Worm (Caenorhabditis elegans) whole organism, young adult: ENCODE data around the gene dhs-17.

Source experiments
- C17E4.6 ChIP-seq: fragments of 200-800 bp; sonication (Bioruptor generic); IDR thresholded peaks from 2 replicates; pipeline ENCODE4 v1.3.6; 2022; ENCODE audit warnings: missing genetic modification reagents, missing genetic modification characterization, missing compliant biosample characterization
- D2030.7 ChIP-seq: fragments of 200-800 bp; sonication (Bioruptor generic); IDR thresholded peaks from 2 replicates; pipeline ENCODE4 v1.3.6; 2022; ENCODE audit warnings: missing genetic modification reagents, missing genetic modification characterization, missing compliant biosample characterization
- F22D6.2 ChIP-seq: sonication (generic microtip); optimal IDR thresholded peaks from 2 replicates; lab custom pipeline; 2016; ENCODE audit warnings: mild to moderate bottlenecking, missing genetic modification characterization, missing compliant biosample characterization
- F52B5.7 ChIP-seq: sonication (generic microtip); optimal IDR thresholded peaks from 2 replicates; lab custom pipeline; 2016; ENCODE audit warnings: mild to moderate bottlenecking, missing genetic modification characterization, missing compliant biosample characterization
- F55B11.4 ChIP-seq: sonication (generic microtip); optimal IDR thresholded peaks from 2 replicates; lab custom pipeline; 2016; ENCODE audit warnings: missing compliant biosample characterization, missing genetic modification characterization, borderline replicate concordance; ENCODE audit not compliant: insufficient read depth
- F57C9.4 ChIP-seq: sonication (generic microtip); optimal IDR thresholded peaks from 2 replicates; lab custom pipeline; 2017; ENCODE audit warnings: mild to moderate bottlenecking, missing genetic modification characterization, missing compliant biosample characterization
- K11D2.4 ChIP-seq: fragments of 200-800 bp; sonication (Bioruptor generic); IDR thresholded peaks from 2 replicates; pipeline ENCODE4 v1.3.6; 2022; ENCODE audit warnings: missing genetic modification reagents, missing genetic modification characterization, missing compliant biosample characterization
- T26A5.8 ChIP-seq: sonication (generic microtip); optimal IDR thresholded peaks from 2 replicates; lab custom pipeline; 2016; ENCODE audit warnings: missing genetic modification characterization, missing compliant biosample characterization
- Y53F4B.3 ChIP-seq: fragments of 200-800 bp; sonication (Bioruptor generic); IDR thresholded peaks from 2 replicates; pipeline ENCODE4 v1.3.6; 2022; ENCODE audit warnings: missing genetic modification reagents, missing genetic modification characterization, missing compliant biosample characterization
- Y56A3A.18 ChIP-seq: fragments of 200-800 bp; sonication (Bioruptor generic); IDR thresholded peaks from 2 replicates; pipeline ENCODE4 v1.3.6; 2022; ENCODE audit warnings: missing genetic modification reagents, missing genetic modification characterization, missing compliant biosample characterization
- Y67H2A.10 ChIP-seq: fragments of 200-800 bp; sonication (Bioruptor generic); conservative IDR thresholded peaks from 2 replicates; pipeline ENCODE4 v1.3.6; 2022; ENCODE audit warnings: missing genetic modification reagents, missing genetic modification characterization, missing compliant biosample characterization
- ZK185.1 ChIP-seq: sonication (generic microtip); optimal IDR thresholded peaks from 2 replicates; lab custom pipeline; 2016; ENCODE audit warnings: mild to moderate bottlenecking, missing genetic modification characterization, missing compliant biosample characterization; ENCODE audit not compliant: poor library complexity, severe bottlenecking
- athp-1 ChIP-seq: sonication (generic microtip); optimal IDR thresholded peaks from 2 replicates; lab custom pipeline; 2017; ENCODE audit warnings: mild to moderate bottlenecking, missing genetic modification characterization, missing compliant biosample characterization
- attf-5 ChIP-seq: fragments of 200-800 bp; sonication (Bioruptor generic); optimal IDR thresholded peaks from 2 replicates; lab custom pipeline; 2018; ENCODE audit warnings: mild to moderate bottlenecking, missing genetic modification characterization, missing compliant biosample characterization
- bed-1 ChIP-seq: fragments of 200-800 bp; sonication (Bioruptor generic); IDR thresholded peaks from 2 replicates; pipeline ENCODE4 v1.3.6; 2022; ENCODE audit warnings: missing genetic modification reagents, missing genetic modification characterization, missing compliant biosample characterization
- ccch-3 ChIP-seq: fragments of 200-800 bp; sonication (Bioruptor generic); optimal IDR thresholded peaks from 2 replicates; lab custom pipeline; 2018; ENCODE audit warnings: mild to moderate bottlenecking, missing genetic modification characterization, missing compliant biosample characterization
- ceh-100 ChIP-seq: fragments of 200-800 bp; sonication (Bioruptor generic); IDR thresholded peaks from 2 replicates; pipeline ENCODE4 v1.3.6; 2022; ENCODE audit warnings: missing genetic modification reagents, missing genetic modification characterization, missing compliant biosample characterization
- ceh-40 ChIP-seq: fragments of 200-800 bp; sonication (Bioruptor generic); IDR thresholded peaks from 2 replicates; pipeline ENCODE4 v1.3.6; 2022; ENCODE audit warnings: missing genetic modification characterization, missing compliant biosample characterization
- ceh-58 ChIP-seq: fragments of 200-800 bp; sonication (Bioruptor generic); IDR thresholded peaks from 2 replicates; pipeline ENCODE4 v1.3.6; 2022; ENCODE audit warnings: missing genetic modification characterization, missing compliant biosample characterization
- dpff-1 ChIP-seq: sonication (generic microtip); optimal IDR thresholded peaks from 2 replicates; lab custom pipeline; 2017; ENCODE audit warnings: mild to moderate bottlenecking, missing genetic modification characterization, missing compliant biosample characterization
- ekl-4 ChIP-seq: fragments of 200-800 bp; sonication (Bioruptor generic); IDR thresholded peaks from 2 replicates; pipeline ENCODE4 v1.3.6; 2022; ENCODE audit warnings: missing genetic modification reagents, missing genetic modification characterization, missing compliant biosample characterization
- ets-4 ChIP-seq: fragments of 200-800 bp; sonication (Bioruptor generic); optimal IDR thresholded peaks from 2 replicates; lab custom pipeline; 2018; ENCODE audit warnings: mild to moderate bottlenecking, missing genetic modification characterization, missing compliant biosample characterization
- gei-17 ChIP-seq: fragments of 200-800 bp; sonication (Bioruptor generic); optimal IDR thresholded peaks from 2 replicates; lab custom pipeline; 2018; ENCODE audit warnings: mild to moderate bottlenecking, missing genetic modification characterization, missing compliant biosample characterization
- him-1 ChIP-seq: sonication (generic microtip); optimal IDR thresholded peaks from 2 replicates; lab custom pipeline; 2016; ENCODE audit warnings: missing genotype, missing genetic modification reagents, missing genetic modification characterization, missing compliant biosample characterization
- hlh-26 ChIP-seq: fragments of 200-800 bp; sonication (Bioruptor generic); conservative IDR thresholded peaks from 2 replicates; pipeline ENCODE4 v1.3.6; 2022; ENCODE audit warnings: missing genetic modification reagents, missing genetic modification characterization, missing compliant biosample characterization
- hmg-20 ChIP-seq: fragments of 200-800 bp; sonication (Bioruptor generic); IDR thresholded peaks from 2 replicates; pipeline ENCODE4 v1.3.6; 2022; ENCODE audit warnings: missing genetic modification reagents, missing genetic modification characterization, missing compliant biosample characterization
- lin-35 ChIP-seq, 3 experiments: fragments of 150-350 bp in 2 of 3; sonication (generic microtip) in 1 of 3; optimal IDR thresholded peaks; 2 replicates each; lab custom pipeline; 2014 to 2018; ENCODE audit warnings: missing biosample characterization in 3 of 3, missing genetic modification characterization in 3 of 3, missing genetic modification reagents in 3 of 3
- lin-54 ChIP-seq: fragments of 200-800 bp; sonication (Bioruptor generic); optimal IDR thresholded peaks from 2 replicates; lab custom pipeline; 2018; ENCODE audit warnings: mild to moderate bottlenecking, missing genetic modification characterization, missing compliant biosample characterization
- lsl-1 ChIP-seq: fragments of 200-800 bp; sonication (Bioruptor generic); optimal IDR thresholded peaks from 2 replicates; lab custom pipeline; 2018; ENCODE audit warnings: mild to moderate bottlenecking, missing genetic modification characterization, moderate library complexity, missing compliant biosample characterization
- madf-3 ChIP-seq: fragments of 200-800 bp; sonication (Bioruptor generic); IDR thresholded peaks from 2 replicates; pipeline ENCODE4 v1.3.6; 2022; ENCODE audit warnings: missing genetic modification reagents, missing genetic modification characterization, missing compliant biosample characterization
- mcd-1 ChIP-seq: fragments of 200-800 bp; sonication (Bioruptor generic); IDR thresholded peaks from 2 replicates; pipeline ENCODE4 v1.3.6; 2022; ENCODE audit warnings: missing genetic modification reagents, missing genetic modification characterization, missing compliant biosample characterization
- mes-4 ChIP-seq: sonication (generic microtip); optimal IDR thresholded peaks from 2 replicates; lab custom pipeline; 2016; ENCODE audit warnings: missing genotype, missing genetic modification characterization, missing compliant biosample characterization
- mxl-1 ChIP-seq: sonication (generic microtip); optimal IDR thresholded peaks from 2 replicates; lab custom pipeline; 2016; ENCODE audit warnings: missing genetic modification characterization, missing compliant biosample characterization
- nfya-1 ChIP-seq: sonication (generic microtip); optimal IDR thresholded peaks from 2 replicates; lab custom pipeline; 2017; ENCODE audit warnings: antibody characterized with exemption, missing compliant biosample characterization, missing genetic modification characterization, borderline replicate concordance; ENCODE audit not compliant: insufficient read depth
- nhr-120 ChIP-seq: fragments of 200-800 bp; sonication (Bioruptor generic); IDR thresholded peaks from 2 replicates; pipeline ENCODE4 v1.3.6; 2022; ENCODE audit warnings: missing genetic modification characterization, missing compliant biosample characterization
- nhr-27 ChIP-seq: fragments of 200-800 bp; sonication (Bioruptor generic); optimal IDR thresholded peaks from 2 replicates; lab custom pipeline; 2018; ENCODE audit warnings: mild to moderate bottlenecking, missing genetic modification characterization, moderate library complexity, missing compliant biosample characterization
- pha-4 ChIP-seq: fragments of 150-350 bp; sonication (generic microtip); optimal IDR thresholded peaks from 2 replicates; lab custom pipeline; 2014; ENCODE audit warnings: missing biosample characterization, missing genetic modification reagents, missing genetic modification characterization
- rcor-1 ChIP-seq: fragments of 200-800 bp; sonication (Bioruptor generic); IDR thresholded peaks from 2 replicates; pipeline ENCODE4 v1.3.6; 2022; ENCODE audit warnings: missing genetic modification reagents, missing genetic modification characterization, missing compliant biosample characterization
- repo-1 ChIP-seq: sonication (generic microtip); optimal IDR thresholded peaks from 2 replicates; lab custom pipeline; 2017; ENCODE audit warnings: mild to moderate bottlenecking, missing genetic modification characterization, missing compliant biosample characterization
- rpc-1 ChIP-seq, 2 experiments: fragments of 150-350 bp in 1 of 2; sonication (generic microtip) in 1 of 2; optimal IDR thresholded peaks; 2 replicates each; lab custom pipeline; 2014 to 2018; ENCODE audit warnings: missing biosample characterization in 1 of 2, missing genetic modification characterization in 1 of 2, missing genetic modification reagents in 1 of 2, missing genotype in 1 of 2
- snpc-1.3 ChIP-seq: sonication (generic microtip); optimal IDR thresholded peaks from 2 replicates; lab custom pipeline; 2017; ENCODE audit warnings: missing genetic modification characterization, mild to moderate bottlenecking, missing compliant biosample characterization, antibody characterized with exemption, moderate library complexity, missing genotype, missing genetic modification reagents; ENCODE audit not compliant: insufficient read depth
- snpc-3.4 ChIP-seq: sonication (generic microtip); optimal IDR thresholded peaks from 2 replicates; lab custom pipeline; 2017; ENCODE audit warnings: missing genetic modification characterization, mild to moderate bottlenecking, missing compliant biosample characterization, antibody characterized with exemption, moderate library complexity, missing genotype, missing genetic modification reagents
- tbp1 ChIP-seq: fragments of 200-800 bp; sonication (Bioruptor generic); optimal IDR thresholded peaks from 2 replicates; lab custom pipeline; 2018; ENCODE audit warnings: mild to moderate bottlenecking, missing genetic modification characterization, missing compliant biosample characterization
- tlf-1 ChIP-seq: fragments of 200-800 bp; sonication (Bioruptor generic); optimal IDR thresholded peaks from 2 replicates; lab custom pipeline; 2018; ENCODE audit warnings: mild to moderate bottlenecking, missing genetic modification characterization, missing compliant biosample characterization
- unc-130 ChIP-seq: sonication (generic microtip); optimal IDR thresholded peaks from 2 replicates; lab custom pipeline; 2016; ENCODE audit warnings: missing genetic modification reagents, missing genetic modification characterization, missing compliant biosample characterization
- zfh-2 ChIP-seq: fragments of 200-800 bp; sonication (Bioruptor generic); conservative IDR thresholded peaks from 2 replicates; pipeline ENCODE4 v1.3.6; 2022; ENCODE audit warnings: missing genetic modification reagents, missing genetic modification characterization, missing compliant biosample characterization
- ztf-22 ChIP-seq: fragments of 200-800 bp; sonication (Bioruptor generic); optimal IDR thresholded peaks from 2 replicates; lab custom pipeline; 2018; ENCODE audit warnings: mild to moderate bottlenecking, missing genetic modification characterization, moderate library complexity, missing compliant biosample characterization
- ztf-26 ChIP-seq: sonication (generic microtip); optimal IDR thresholded peaks from 2 replicates; lab custom pipeline; 2017; ENCODE audit warnings: missing genetic modification characterization, missing compliant biosample characterization
- ztf-28 ChIP-seq: fragments of 200-800 bp; sonication (Bioruptor generic); IDR thresholded peaks from 2 replicates; pipeline ENCODE4 v1.3.6; 2022; ENCODE audit warnings: missing genetic modification reagents, missing genetic modification characterization, missing compliant biosample characterization

The dhs-17 gene

DNA sequence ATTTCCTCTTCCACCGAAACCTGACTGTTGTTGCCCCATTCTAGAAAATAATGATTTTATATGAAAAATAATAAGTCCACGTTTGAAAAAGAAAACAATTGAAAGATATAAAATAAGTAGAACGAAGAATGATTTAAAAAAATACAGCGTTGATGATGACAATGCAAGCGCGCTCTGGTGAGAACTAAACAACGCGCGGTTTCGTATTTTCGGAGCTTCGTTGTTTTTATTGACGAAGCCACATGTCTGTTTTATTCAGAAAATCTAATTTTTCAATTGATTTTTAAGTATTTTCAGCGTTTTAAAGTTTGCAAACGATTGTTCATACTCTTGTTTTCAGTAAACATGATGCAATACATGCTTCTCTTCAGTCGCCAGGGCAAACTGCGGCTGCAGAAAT lies 17.0 kb downstream of the dhs-17 start, which contains the start of the genes rpt-2 and aps-1 (continued):
- TF ChIP-seq mcd-1 (GFP tag; lab: Robert Waterston, UW) (peak; percentile 95), ccch-3 (GFP tag; lab: Kevin White, UChicago) (no peak), rcor-1 (GFP tag; lab: Robert Waterston, UW) (no peak), mxl-1 (tag; lab: Kevin White, UChicago) (no peak), lsl-1 (GFP tag; lab: Kevin White, UChicago) (peak; percentile 15), Y56A3A.18 (GFP tag; lab: Robert Waterston, UW) (no peak), ekl-4 (GFP tag; lab: Robert Waterston, UW) (no peak), snpc-3.4 (peak; percentile 45), hlh-26 (GFP tag; lab: Robert Waterston, UW) (no peak), repo-1 (no peak), Y53F4B.3 (no peak), ceh-58 (GFP tag; lab: Robert Waterston, UW) (no peak), T26A5.8 (tag; lab: Kevin White, UChicago) (no peak), rpc-1 (optimal IDR thresholded peaks at IDR 0.05; lab: Kevin White, UChicago) (no peak), rpc-1 (tag; optimal IDR thresholded peaks at IDR 0.05; lab: Kevin White, UChicago) (no peak), mes-4 (tag; lab: Kevin White, UChicago) (no peak), pha-4 (no peak), ZK185.1 (tag; lab: Kevin White, UChicago) (peak; percentile 38), hmg-20 (GFP tag; lab: Robert Waterston, UW) (no peak), C17E4.6 (no peak), K11D2.4 (GFP tag; lab: Robert Waterston, UW) (no peak), tbp1 (peak; percentile 5), ets-4 (GFP tag; lab: Kevin White, UChicago) (no peak), ztf-22 (no peak), ztf-28 (GFP tag; lab: Robert Waterston, UW) (no peak), lin-54 (GFP tag; lab: Kevin White, UChicago) (peak; percentile 34), unc-130 (GFP tag; lab: Kevin White, UChicago) (no peak), D2030.7 (GFP tag; lab: Robert Waterston, UW) (no peak), dpff-1 (tag; lab: Kevin White, UChicago) (no peak), F57C9.4 (tag; lab: Kevin White, UChicago) (no peak), him-1 (tag; lab: Kevin White, UChicago) (no peak), ceh-40 (GFP tag; lab: Robert Waterston, UW) (no peak), zfh-2 (GFP tag; lab: Robert Waterston, UW) (no peak), F22D6.2 (tag; lab: Kevin White, UChicago) (no peak), bed-1 (GFP tag; lab: Robert Waterston, UW) (no peak), ceh-100 (no peak), nhr-120 (GFP tag; lab: Robert Waterston, UW) (no peak), madf-3 (GFP tag; lab: Robert Waterston, UW) (no peak), F55B11.4 (no peak), Y67H2A.10 (GFP tag; lab: Robert Waterston, UW) (no peak), gei-17 (GFP tag; lab: Kevin White, UChicago) (no peak), ztf-26 (no peak), snpc-1.3 (tag; lab: Kevin White, UChicago) (peak; percentile 2), athp-1 (tag; lab: Kevin White, UChicago) (no peak), lin-35 (GFP tag; optimal IDR thresholded peaks at IDR 0.05; lab: Kevin White, UChicago) (peak in 1 of 3 experiments; percentile 69), tlf-1 (GFP tag; lab: Kevin White, UChicago) (no peak), nfya-1 (tag; lab: Kevin White, UChicago) (no peak), attf-5 (GFP tag; lab: Kevin White, UChicago) (peak; percentile 79), nhr-27 (no peak), F52B5.7 (no peak)
